Fruit fly (Drosophila melanogaster) Kc167 (cell line): ENCODE data around the gene CG17362.

Experiments used
- Myc ChIP-seq: fragments of >200 bp; optimal IDR thresholded peaks from 2 replicates; lab custom pipeline; 2017; ENCODE audit warnings: missing external identifiers
- Sin3A ChIP-seq: fragments of >200 bp; optimal IDR thresholded peaks from 2 replicates; lab custom pipeline; 2018; ENCODE audit warnings: missing external identifiers
- h ChIP-seq: fragments of >200 bp; optimal IDR thresholded peaks from 3 replicates; lab custom pipeline; 2018; ENCODE audit warnings: missing external identifiers
- insv ChIP-seq: fragments of >200 bp; optimal IDR thresholded peaks from 3 replicates; lab custom pipeline; 2018; ENCODE audit warnings: missing external identifiers
- psq ChIP-seq: fragments of >200 bp; optimal IDR thresholded peaks from 2 replicates; lab custom pipeline; 2017; ENCODE audit warnings: missing external identifiers
- ttk ChIP-seq: sonication (Bioruptor generic); optimal IDR thresholded peaks from 2 replicates; lab custom pipeline; 2017; ENCODE audit warnings: missing external identifiers

The CG17362 gene

DNA sequence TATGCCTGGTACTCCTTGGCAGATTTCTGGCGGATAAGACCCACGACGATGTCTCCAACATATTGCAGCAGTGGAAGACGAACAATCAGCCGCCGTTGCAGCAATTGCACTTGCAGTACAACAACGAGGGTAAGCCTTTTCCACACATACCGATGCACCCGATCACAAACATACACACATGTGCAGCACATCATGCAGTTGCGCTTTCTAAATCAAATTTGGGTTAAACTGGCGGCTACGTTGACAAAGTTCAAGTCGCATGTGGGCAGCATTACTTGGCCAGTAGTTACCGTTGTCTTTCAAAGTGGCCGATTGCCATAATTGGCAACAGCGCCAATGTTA lies 20.9 kb upstream of the CG17362 start:
- TF ChIP-seq ttk (lab: Kevin White, UChicago) (no peak), h (no peak), Myc (no peak), Sin3A (lab: Kevin White, UChicago) (no peak), insv (lab: Kevin White, UChicago) (no peak), psq (lab: Kevin White, UChicago) (no peak)

DNA sequence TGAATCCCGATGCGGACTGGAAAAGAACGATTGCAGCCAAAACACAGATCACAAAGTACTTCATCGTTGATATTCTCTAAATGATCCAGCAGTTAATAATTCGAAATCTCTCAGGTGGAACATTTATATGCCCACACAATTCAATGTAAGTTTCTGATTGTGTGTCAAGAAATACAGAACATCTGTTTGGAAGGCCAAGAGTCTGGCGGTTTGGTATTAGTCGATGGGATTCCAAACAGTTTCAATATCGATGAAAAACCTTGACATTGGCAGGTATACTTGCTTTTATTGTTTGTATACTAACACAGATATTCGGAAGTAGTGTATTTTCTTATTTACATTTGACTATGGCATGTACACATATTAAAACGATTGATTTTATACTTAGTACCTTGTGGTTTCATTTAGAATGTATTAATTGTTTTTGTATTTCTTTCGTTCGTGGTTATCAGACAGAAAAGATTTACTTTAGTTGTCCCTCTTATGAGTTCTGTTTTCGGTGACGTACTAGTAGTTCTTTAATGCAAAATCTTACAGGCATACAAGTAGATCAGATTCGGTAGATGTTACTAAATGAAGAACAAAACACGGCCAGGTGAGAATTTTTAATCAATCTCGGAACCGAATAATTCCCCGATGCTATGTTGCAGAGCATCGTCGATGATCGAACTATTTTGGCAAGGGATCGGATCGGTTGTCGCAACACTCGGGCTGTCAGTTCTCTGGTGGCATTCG lies 12.9 kb upstream of the CG17362 start, which contains the start of the genes CG13738 and Hsc70-1:
Gene CG13738, minus strand, starts transcription at position 101 of the 735 bp plus-strand sequence.
Gene Hsc70-1, plus strand, starts transcription at position 685 of the 735 bp plus-strand sequence.
- TF ChIP-seq h (no peak), ttk (lab: Kevin White, UChicago) (no peak), Sin3A (lab: Kevin White, UChicago) (no peak), insv (lab: Kevin White, UChicago) (no peak), Myc (no peak), psq (lab: Kevin White, UChicago) (no peak)

DNA sequence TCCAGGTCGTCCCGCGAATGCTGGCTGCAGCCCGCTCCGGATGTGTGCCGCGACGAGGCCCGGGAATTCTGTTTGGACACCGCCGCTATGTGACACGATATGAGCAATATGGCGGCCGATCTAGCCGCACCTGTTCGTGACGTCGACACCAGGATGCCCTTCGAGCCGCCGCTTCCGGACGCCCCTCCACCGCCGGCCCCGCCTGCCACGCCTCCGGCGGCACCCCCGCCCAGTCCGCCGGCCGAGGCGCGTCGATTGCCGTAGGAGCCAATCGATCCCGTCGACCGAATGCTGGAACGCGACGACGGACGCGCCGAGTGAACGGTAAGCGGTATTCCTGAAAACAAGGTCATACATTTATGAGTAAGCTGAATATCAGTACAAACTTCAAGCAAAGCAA lies 3.9 kb upstream of the CG17362 start:
- TF ChIP-seq insv (lab: Kevin White, UChicago) (no peak), Sin3A (lab: Kevin White, UChicago) (no peak)

dm6 chr3L:13987578-13987977 lies 1.2 kb downstream of the CG17362 start, which contains the start of gene CG9040:
CG9040 (plus strand) TSS chr3L:13987878.
- TF ChIP-seq psq (lab: Kevin White, UChicago) (no peak), insv (lab: Kevin White, UChicago) (no peak), h (no peak), Myc (no peak), ttk (lab: Kevin White, UChicago) (no peak), Sin3A (lab: Kevin White, UChicago) (no peak)

dm6 chr3L:13991314-13991713 lies 4.9 kb downstream of the CG17362 start:
- TF ChIP-seq ttk (lab: Kevin White, UChicago) (no peak), psq (lab: Kevin White, UChicago) (no peak), Myc (no peak), h (no peak), insv (lab: Kevin White, UChicago) (no peak), Sin3A (lab: Kevin White, UChicago) (no peak)

- TF ChIP-seq insv (lab: Kevin White, UChicago) = no peak
- no peak for TF ChIP-seq Myc
- no peak for TF ChIP-seq h
- TF ChIP-seq ttk (lab: Kevin White, UChicago) = no peak
- no peak for TF ChIP-seq Sin3A (lab: Kevin White, UChicago)
- TF ChIP-seq psq (lab: Kevin White, UChicago) = no peak
Observed at dm6 chr3L:13993233-13993741, 6.9 kb downstream of the CG17362 start, which contains the start of gene CG17364. CG17364 (minus strand) TSS chr3L:13993400.

- no peak for TF ChIP-seq Myc
- no peak for TF ChIP-seq h
- TF ChIP-seq Sin3A (lab: Kevin White, UChicago) = no peak
- no peak for TF ChIP-seq ttk (lab: Kevin White, UChicago)
- no peak for TF ChIP-seq psq (lab: Kevin White, UChicago)
- TF ChIP-seq insv (lab: Kevin White, UChicago) = no peak
Observed at dm6 chr3L:13993742-13994719, 7.6 kb downstream of the CG17362 start, which contains the start of gene CtsK1. CtsK1 (plus strand) TSS chr3L:13994231.

- TF ChIP-seq psq (lab: Kevin White, UChicago) (no peak), ttk (lab: Kevin White, UChicago) (no peak), h (no peak), Sin3A (lab: Kevin White, UChicago) (no peak), Myc (no peak), insv (lab: Kevin White, UChicago) (no peak)
Observed at dm6 chr3L:13996437-13996836, 10.0 kb downstream of the CG17362 start.

dm6 chr3L:13996992-13997391 lies 10.6 kb downstream of the CG17362 start, which contains the start of gene CG17361:
CG17361 (plus strand) TSS chr3L:13997191.
- TF ChIP-seq Sin3A (lab: Kevin White, UChicago) (no peak), insv (lab: Kevin White, UChicago) (no peak), h (no peak), Myc (no peak), psq (lab: Kevin White, UChicago) (no peak), ttk (lab: Kevin White, UChicago) (no peak)

DNA sequence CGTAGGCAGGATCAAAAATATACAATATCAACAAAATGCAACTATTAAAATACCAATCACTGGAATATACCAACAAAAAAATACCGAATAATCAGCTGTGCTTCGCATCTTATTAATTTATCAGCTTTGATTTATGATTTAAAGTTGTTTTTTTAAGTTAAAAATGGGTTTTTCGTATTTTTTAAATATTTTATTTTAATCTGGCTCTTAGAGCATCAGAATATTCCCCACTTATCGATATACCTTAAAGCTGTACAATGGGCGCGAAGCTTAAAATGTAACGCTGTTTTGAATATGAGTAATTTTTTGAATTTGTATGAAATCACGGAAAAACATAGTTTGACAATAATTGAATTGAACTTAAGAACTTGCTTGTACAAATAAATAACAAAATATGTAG lies 12.8 kb downstream of the CG17362 start, which contains the start of gene CG17359:
Gene CG17359, minus strand, starts transcription at position 48 of the 400 bp plus-strand sequence.
- TF ChIP-seq Myc (no peak), insv (lab: Kevin White, UChicago) (no peak), Sin3A (lab: Kevin White, UChicago) (no peak), ttk (lab: Kevin White, UChicago) (no peak), h (no peak), psq (lab: Kevin White, UChicago) (no peak)
